Worm (Caenorhabditis elegans): Measurements from ENCODE around the gene ima-1.

ima-1 gene

DNA sequence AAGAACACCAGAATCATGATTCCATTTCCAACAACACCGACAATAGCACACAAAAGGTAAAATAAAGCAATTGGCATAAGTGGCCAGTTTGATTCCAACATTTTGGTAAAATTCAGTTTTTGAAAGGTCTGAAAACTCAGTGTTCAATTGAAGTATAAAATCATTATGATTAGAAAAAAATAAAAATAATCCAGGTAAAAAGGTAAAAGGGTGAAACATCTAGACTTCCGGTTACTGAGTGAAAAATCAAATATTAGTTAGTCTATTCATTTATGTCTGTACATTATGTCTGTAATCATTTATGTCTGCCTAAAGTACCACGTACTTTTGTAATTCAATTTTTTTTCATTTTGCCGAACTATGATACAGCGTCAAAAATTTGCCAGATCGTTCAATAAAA lies 15.5 kb downstream of the ima-1 start, which contains the start of gene srsx-31:
srsx-31 (minus strand) TSS at position 101 of the 400 bp plus-strand sequence.
- TF ChIP-seq F13C5.2 (tag; optimal IDR thresholded peaks at IDR 0.05) (no peak), B0310.2 (tag; optimal IDR thresholded peaks at IDR 0.05) (no peak), aly-1 (tag; optimal IDR thresholded peaks at IDR 0.05) (no peak), flt-1 (GFP tag; IDR thresholded peaks at IDR 0.05) (no peak), tbx-37 (GFP tag; conservative IDR thresholded peaks at IDR 0.05) (no peak), pes-1 (GFP tag; IDR thresholded peaks at IDR 0.05) (no peak), scrt-1 (GFP tag; IDR thresholded peaks at IDR 0.05) (no peak)

DNA sequence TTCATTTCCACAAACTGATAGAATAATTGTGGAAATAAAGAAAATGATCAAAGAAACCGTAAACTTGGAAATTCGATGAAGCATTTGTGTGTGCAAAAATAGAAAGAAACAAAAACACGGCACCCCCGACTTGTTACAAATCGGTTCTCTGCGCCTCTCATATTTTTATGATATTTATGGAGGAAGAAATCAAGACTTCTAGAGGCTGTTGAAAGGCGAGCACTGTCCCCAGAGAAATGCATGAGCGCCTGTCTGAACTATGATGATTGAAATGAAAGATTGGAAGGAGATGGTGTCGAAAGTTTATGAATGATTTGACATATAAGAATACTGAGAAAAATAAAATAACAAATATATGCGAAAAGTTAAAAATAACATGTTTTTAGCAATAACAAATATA lies 19.4 kb downstream of the ima-1 start, which contains the start of gene lgc-36:
lgc-36 (minus strand) TSS at position 101 of the 400 bp plus-strand sequence.
- TF ChIP-seq scrt-1 (GFP tag; IDR thresholded peaks at IDR 0.05) (no peak), ets-7 (tag; optimal IDR thresholded peaks at IDR 0.05) (no peak), tra-4 (tag; optimal IDR thresholded peaks at IDR 0.05) (no peak), ceh-36 (tag; optimal IDR thresholded peaks at IDR 0.05) (no peak), aly-1 (tag; optimal IDR thresholded peaks at IDR 0.05) (no peak), flt-1 (GFP tag; IDR thresholded peaks at IDR 0.05) (no peak), tbx-37 (GFP tag; conservative IDR thresholded peaks at IDR 0.05) (no peak), hmg-4 (GFP tag; optimal IDR thresholded peaks at IDR 0.05) (no peak), ama-1 (optimal IDR thresholded peaks at IDR 0.05) (no peak), B0310.2 (tag; optimal IDR thresholded peaks at IDR 0.05) (no peak), sea-1 (GFP tag; conservative IDR thresholded peaks at IDR 0.05) (no peak), hnd-1 (tag; optimal IDR thresholded peaks at IDR 0.05) (no peak), pes-1 (GFP tag; IDR thresholded peaks at IDR 0.05) (no peak), tbx-11 (GFP tag; IDR thresholded peaks at IDR 0.05) (no peak), ceh-13 (GFP tag; optimal IDR thresholded peaks at IDR 0.05) (no peak)

DNA sequence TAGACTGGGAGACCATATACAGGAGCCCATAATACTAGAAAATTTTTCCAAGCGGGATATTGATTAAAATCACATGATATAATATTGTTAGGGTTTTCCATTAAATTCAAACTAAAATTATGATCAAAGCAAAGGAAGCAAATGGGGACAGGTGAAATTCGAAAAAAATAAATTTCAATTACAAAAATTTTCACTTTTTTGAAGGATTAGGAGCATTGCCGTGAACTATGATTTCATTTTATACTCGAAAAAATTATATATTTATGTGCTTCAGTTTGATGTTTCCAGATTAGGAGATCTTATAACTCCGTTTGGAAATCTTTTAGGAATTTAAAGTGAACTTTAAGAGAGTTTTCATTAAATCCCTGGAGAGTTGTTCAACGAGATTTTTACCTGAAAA lies 21.1 kb downstream of the ima-1 start, which contains the start of gene F07B10.7:
F07B10.7 (minus strand) TSS at position 101 of the 400 bp plus-strand sequence.
- TF ChIP-seq tbx-37 (GFP tag; conservative IDR thresholded peaks at IDR 0.05), result no peak
- no peak for TF ChIP-seq pes-1 (GFP tag; IDR thresholded peaks at IDR 0.05)
- no peak for TF ChIP-seq ama-1 (optimal IDR thresholded peaks at IDR 0.05)
- no peak for TF ChIP-seq hnd-1 (tag; optimal IDR thresholded peaks at IDR 0.05)
- no peak for TF ChIP-seq hmg-4 (GFP tag; optimal IDR thresholded peaks at IDR 0.05)
- no peak for TF ChIP-seq hmbx-1 (tag; optimal IDR thresholded peaks at IDR 0.05)
- TF ChIP-seq tra-4 (tag; optimal IDR thresholded peaks at IDR 0.05), result no peak
- no peak for TF ChIP-seq ceh-13 (GFP tag; optimal IDR thresholded peaks at IDR 0.05)
- no peak for TF ChIP-seq scrt-1 (GFP tag; IDR thresholded peaks at IDR 0.05)
- TF ChIP-seq tbx-11 (GFP tag; IDR thresholded peaks at IDR 0.05), result no peak
- TF ChIP-seq ets-7 (tag; optimal IDR thresholded peaks at IDR 0.05), result no peak
- TF ChIP-seq ceh-36 (tag; optimal IDR thresholded peaks at IDR 0.05), result no peak

DNA sequence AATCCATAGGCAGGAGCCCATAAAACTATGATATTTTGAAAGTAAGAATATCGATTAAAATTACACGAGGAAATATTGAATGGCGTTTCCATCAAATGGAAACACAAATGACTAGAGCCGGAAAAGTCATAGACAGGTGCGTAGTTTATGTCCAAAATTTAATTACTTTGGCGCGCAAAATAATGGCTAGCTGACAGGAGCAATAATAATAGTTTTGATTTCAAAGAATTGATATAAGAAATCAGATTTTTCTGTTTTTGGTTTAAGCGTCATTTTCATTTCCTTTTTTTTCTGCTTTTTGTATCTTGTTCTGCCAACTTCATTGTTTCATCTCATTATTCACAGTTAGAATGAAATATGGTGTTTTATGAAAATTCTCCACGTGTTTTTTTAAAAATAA lies 23.6 kb downstream of the ima-1 start, which contains the start of gene F07B10.4:
F07B10.4 (minus strand) TSS at position 101 of the 400 bp plus-strand sequence.
- TF ChIP-seq pes-1 (GFP tag; IDR thresholded peaks at IDR 0.05), result no peak
- no peak for TF ChIP-seq scrt-1 (GFP tag; IDR thresholded peaks at IDR 0.05)
- no peak for TF ChIP-seq aly-1 (tag; optimal IDR thresholded peaks at IDR 0.05)
- no peak for TF ChIP-seq sea-1 (GFP tag; conservative IDR thresholded peaks at IDR 0.05)
- TF ChIP-seq ceh-36 (tag; optimal IDR thresholded peaks at IDR 0.05), result no peak
- TF ChIP-seq B0310.2 (tag; optimal IDR thresholded peaks at IDR 0.05), result no peak
- no peak for TF ChIP-seq hmbx-1 (tag; optimal IDR thresholded peaks at IDR 0.05)
- TF ChIP-seq ets-7 (tag; optimal IDR thresholded peaks at IDR 0.05), result no peak

DNA sequence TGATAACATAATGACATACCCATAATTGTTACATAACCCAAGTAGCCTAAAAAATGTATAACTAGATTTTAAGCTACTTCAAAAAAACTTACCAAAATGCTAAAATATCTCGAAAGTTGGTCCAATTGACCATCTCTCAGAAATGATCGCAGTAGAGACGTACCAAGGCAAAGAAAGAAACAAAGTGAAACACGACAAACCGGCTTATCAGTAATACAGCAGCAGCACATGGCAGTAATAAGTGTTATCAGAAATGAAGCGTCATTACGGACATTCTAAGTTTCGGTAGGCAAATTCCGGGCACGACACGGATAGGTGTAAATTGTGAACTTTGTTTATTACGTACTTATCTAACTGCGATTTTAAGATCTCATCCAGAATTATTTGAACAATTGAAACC lies 26.0 kb downstream of the ima-1 start, which contains the start of gene cln-3.1:
cln-3.1 (minus strand) TSS at position 171 of the 400 bp plus-strand sequence.
- TF ChIP-seq hmg-4 (GFP tag; optimal IDR thresholded peaks at IDR 0.05) (no peak), sea-1 (GFP tag; conservative IDR thresholded peaks at IDR 0.05) (no peak), aly-1 (tag; optimal IDR thresholded peaks at IDR 0.05) (no peak), tbx-37 (GFP tag; conservative IDR thresholded peaks at IDR 0.05) (no peak), pes-1 (GFP tag; IDR thresholded peaks at IDR 0.05) (no peak), ceh-36 (tag; optimal IDR thresholded peaks at IDR 0.05) (no peak), scrt-1 (GFP tag; IDR thresholded peaks at IDR 0.05) (no peak), ets-7 (tag; optimal IDR thresholded peaks at IDR 0.05) (no peak), ama-1 (optimal IDR thresholded peaks at IDR 0.05) (no peak), hmbx-1 (tag; optimal IDR thresholded peaks at IDR 0.05) (no peak), flt-1 (GFP tag; IDR thresholded peaks at IDR 0.05) (no peak), tbx-11 (GFP tag; IDR thresholded peaks at IDR 0.05) (no peak), F13C5.2 (tag; optimal IDR thresholded peaks at IDR 0.05) (no peak), B0310.2 (tag; optimal IDR thresholded peaks at IDR 0.05) (no peak), tra-4 (tag; optimal IDR thresholded peaks at IDR 0.05) (no peak)

DNA sequence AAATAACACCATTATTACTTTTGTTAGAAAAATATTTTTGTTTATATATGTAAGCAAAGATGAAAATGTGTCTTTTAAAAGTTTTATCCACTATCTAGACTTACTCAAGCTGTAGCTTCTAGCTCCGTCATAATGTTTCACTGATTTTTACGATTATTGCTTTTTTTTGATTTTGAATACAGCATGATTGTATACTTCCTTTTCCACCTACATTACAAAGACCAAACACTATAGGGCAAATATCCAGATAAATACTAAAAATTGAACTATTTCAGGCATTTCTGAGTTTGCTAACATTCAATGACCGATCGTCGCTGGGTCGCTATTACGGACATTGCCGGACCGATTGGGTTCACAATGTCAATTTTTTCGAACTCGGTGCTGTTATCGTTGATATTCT lies 27.2 kb downstream of the ima-1 start, which contains the start of gene str-116:
str-116 (plus strand) TSS at position 301 of the 400 bp plus-strand sequence.
- TF ChIP-seq hnd-1 (tag; optimal IDR thresholded peaks at IDR 0.05) (no peak), ceh-36 (tag; optimal IDR thresholded peaks at IDR 0.05) (no peak), sea-1 (GFP tag; conservative IDR thresholded peaks at IDR 0.05) (no peak), tra-4 (tag; optimal IDR thresholded peaks at IDR 0.05) (no peak), hmg-4 (GFP tag; optimal IDR thresholded peaks at IDR 0.05) (no peak), pes-1 (GFP tag; IDR thresholded peaks at IDR 0.05) (no peak), ama-1 (optimal IDR thresholded peaks at IDR 0.05) (no peak), scrt-1 (GFP tag; IDR thresholded peaks at IDR 0.05) (no peak), ceh-13 (GFP tag; optimal IDR thresholded peaks at IDR 0.05) (no peak)

DNA sequence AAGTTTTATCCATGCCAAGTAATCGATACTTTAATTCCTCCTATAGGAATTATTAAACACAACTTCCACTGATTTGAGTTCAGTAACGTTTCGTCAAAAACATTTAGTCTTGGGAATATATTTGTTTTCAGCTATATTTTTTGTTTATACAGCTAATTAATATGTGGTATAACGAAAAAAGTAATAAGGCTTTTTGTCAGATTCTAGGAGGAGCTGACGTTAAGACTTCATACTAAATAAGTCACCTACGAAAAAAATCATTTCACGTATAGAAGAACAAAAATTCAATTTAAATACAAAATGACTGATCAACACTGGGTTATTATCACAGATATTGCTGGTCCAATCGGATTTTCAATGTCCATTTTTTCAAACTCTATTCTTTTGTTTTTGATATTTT lies 29.3 kb downstream of the ima-1 start, which contains the start of gene str-115:
str-115 (plus strand) TSS at position 301 of the 400 bp plus-strand sequence.
- TF ChIP-seq flt-1 (GFP tag; IDR thresholded peaks at IDR 0.05) (no peak), scrt-1 (GFP tag; IDR thresholded peaks at IDR 0.05) (no peak), pes-1 (GFP tag; IDR thresholded peaks at IDR 0.05) (no peak), ceh-13 (GFP tag; optimal IDR thresholded peaks at IDR 0.05) (no peak), sea-1 (GFP tag; conservative IDR thresholded peaks at IDR 0.05) (no peak), ama-1 (optimal IDR thresholded peaks at IDR 0.05) (no peak), tra-4 (tag; optimal IDR thresholded peaks at IDR 0.05) (no peak), tbx-11 (GFP tag; IDR thresholded peaks at IDR 0.05) (no peak), ets-7 (tag; optimal IDR thresholded peaks at IDR 0.05) (no peak), hmg-4 (GFP tag; optimal IDR thresholded peaks at IDR 0.05) (no peak), B0310.2 (tag; optimal IDR thresholded peaks at IDR 0.05) (no peak), hnd-1 (tag; optimal IDR thresholded peaks at IDR 0.05) (no peak), hmbx-1 (tag; optimal IDR thresholded peaks at IDR 0.05) (no peak), aly-1 (tag; optimal IDR thresholded peaks at IDR 0.05) (no peak), ceh-36 (tag; optimal IDR thresholded peaks at IDR 0.05) (no peak), F13C5.2 (tag; optimal IDR thresholded peaks at IDR 0.05) (no peak), tbx-37 (GFP tag; conservative IDR thresholded peaks at IDR 0.05) (no peak)

All from whole organism, early embryonic.